Worm (Caenorhabditis elegans) whole organism, midembryonic: ENCODE results near the gene nape-1.

ENCODE experiments used
- T22C8.4 ChIP-seq: fragments of 200-800 bp; sonication (Bioruptor generic); IDR thresholded peaks from 2 replicates; pipeline ENCODE4 v1.3.6; 2022; ENCODE audit warnings: missing genetic modification characterization, missing compliant biosample characterization
- cog-1 ChIP-seq: sonication (generic microtip); optimal IDR thresholded peaks from 2 replicates; lab custom pipeline; 2016; ENCODE audit warnings: missing genetic modification characterization, missing compliant biosample characterization
- flt-1 ChIP-seq: fragments of 200-800 bp; sonication (Bioruptor generic); IDR thresholded peaks from 2 replicates; pipeline ENCODE4 v1.3.6; 2022; ENCODE audit warnings: missing genetic modification characterization, missing compliant biosample characterization
- med-1 ChIP-seq: sonication (generic microtip); optimal IDR thresholded peaks from 2 replicates; lab custom pipeline; 2017; ENCODE audit warnings: missing genetic modification characterization, mild to moderate bottlenecking, missing compliant biosample characterization, antibody characterized with exemption, missing genetic modification reagents; ENCODE audit not compliant: insufficient read depth
- ref-1 ChIP-seq: fragments of 200-800 bp; sonication (Bioruptor generic); conservative IDR thresholded peaks from 2 replicates; pipeline ENCODE4 v1.3.6; 2022; ENCODE audit warnings: missing genetic modification reagents, missing genetic modification characterization, missing compliant biosample characterization
- tab-1 ChIP-seq: fragments of 200-800 bp; sonication (Bioruptor generic); IDR thresholded peaks from 2 replicates; pipeline ENCODE4 v1.3.6; 2022; ENCODE audit warnings: missing genetic modification characterization, missing compliant biosample characterization
- ztf-23 ChIP-seq: fragments of 200-800 bp; sonication (Bioruptor generic); IDR thresholded peaks from 2 replicates; pipeline ENCODE4 v1.3.6; 2022; ENCODE audit warnings: missing genetic modification reagents, missing genetic modification characterization, missing compliant biosample characterization
- ztf-29 ChIP-seq: fragments of 200-800 bp; sonication (Bioruptor generic); IDR thresholded peaks from 2 replicates; pipeline ENCODE4 v1.3.6; 2022; ENCODE audit warnings: missing genetic modification reagents, missing genetic modification characterization, missing compliant biosample characterization

ce11 chrIV:3766589-3766988, 25.9 kb upstream of the nape-1 start, which contains the start of gene vab-2:
- TF ChIP-seq ztf-23 (GFP tag; lab: Robert Waterston, UW): no peak
- no peak for TF ChIP-seq med-1
- TF ChIP-seq ztf-29 (GFP tag; lab: Robert Waterston, UW): no peak
- TF ChIP-seq flt-1 (GFP tag; lab: Robert Waterston, UW): no peak
- no peak for TF ChIP-seq ref-1 (GFP tag; lab: Robert Waterston, UW)
- no peak for TF ChIP-seq T22C8.4
- no peak for TF ChIP-seq cog-1
- no peak for TF ChIP-seq tab-1 (GFP tag; lab: Robert Waterston, UW)
